Fruit fly (Drosophila melanogaster): ENCODE data around the gene CG2930.

dm6 chrX:3825069-3825468, 43.7 kb upstream of the CG2930 start:
- TF ChIP-seq twi (tag; optimal IDR thresholded peaks at IDR 0.05) (no peak), CG12391 (tag; optimal IDR thresholded peaks at IDR 0.05) (no peak), dimm (GFP tag; IDR thresholded peaks at IDR 0.05) (no peak), CG17829 (tag; optimal IDR thresholded peaks at IDR 0.05) (no peak), phol (tag; optimal IDR thresholded peaks at IDR 0.05) (no peak), CG3995 (GFP tag; optimal IDR thresholded peaks at IDR 0.05) (no peak), CG2875 (GFP tag; optimal IDR thresholded peaks at IDR 0.05) (no peak), CG1647 (GFP tag; optimal IDR thresholded peaks at IDR 0.05) (no peak), zen2 (GFP tag; IDR thresholded peaks at IDR 0.05; ENCODE audit: partially characterized antibody) (no peak), tap (tag; optimal IDR thresholded peaks at IDR 0.05) (no peak)

All from whole organism, embryonic.